Fruit fly (Drosophila melanogaster) whole organism, embryonic: ENCODE results near the gene Slu7.

Experiments used
- Atf3 ChIP-seq: fragments of 200-800 bp; sonication (Bioruptor generic); optimal IDR thresholded peaks from 3 replicates; lab custom pipeline; 2016; ENCODE audit warnings: missing biosample characterization, missing genetic modification characterization
- C15 ChIP-seq: fragments of 200-800 bp; sonication (Bioruptor generic); IDR thresholded peaks from 3 replicates; pipeline ENCODE4 v1.3.6; 2022; ENCODE audit warnings: missing biosample characterization, missing genetic modification characterization
- CG10147 ChIP-seq: fragments of 200-800 bp; sonication (Bioruptor generic); optimal IDR thresholded peaks from 2 replicates; lab custom pipeline; 2019; ENCODE audit warnings: missing biosample characterization, mild to moderate bottlenecking, missing genetic modification characterization, moderate library complexity
- CG10209 ChIP-seq: fragments of 200-800 bp; sonication (Bioruptor generic); optimal IDR thresholded peaks from 3 replicates; lab custom pipeline; 2017; ENCODE audit warnings: missing biosample characterization, mild to moderate bottlenecking, missing genetic modification characterization, missing genetic modification reagents
- CG10959 ChIP-seq: fragments of 200-800 bp; sonication (Bioruptor generic); IDR thresholded peaks from 2 replicates; pipeline ENCODE4 v1.3.6; 2022; ENCODE audit warnings: missing biosample characterization, missing genetic modification characterization
- CG11085 ChIP-seq: fragments of 200-800 bp; sonication (Bioruptor generic); IDR thresholded peaks from 2 replicates; pipeline ENCODE4 v1.3.6; 2022; ENCODE audit warnings: missing biosample characterization, missing genetic modification characterization
- CG11504 ChIP-seq: fragments of 200-800 bp; sonication (Bioruptor generic); optimal IDR thresholded peaks from 3 replicates; lab custom pipeline; 2019; ENCODE audit warnings: missing biosample characterization, mild to moderate bottlenecking, missing genetic modification characterization, moderate library complexity
- CG12155 ChIP-seq: fragments of 200-800 bp; sonication (Bioruptor generic); optimal IDR thresholded peaks from 3 replicates; lab custom pipeline; 2016; ENCODE audit warnings: missing biosample characterization, missing genetic modification characterization
- CG15696 ChIP-seq: fragments of 200-800 bp; sonication (Bioruptor generic); optimal IDR thresholded peaks from 2 replicates; lab custom pipeline; 2019; ENCODE audit warnings: missing biosample characterization, mild to moderate bottlenecking, missing genetic modification characterization, moderate library complexity
- CG17186 ChIP-seq: fragments of 200-800 bp; sonication (Bioruptor generic); optimal IDR thresholded peaks from 3 replicates; lab custom pipeline; 2017; ENCODE audit warnings: missing biosample characterization, missing genetic modification reagents, missing genetic modification characterization
- CG2678 ChIP-seq: fragments of 200-800 bp; sonication (Bioruptor generic); optimal IDR thresholded peaks from 3 replicates; lab custom pipeline; 2019; ENCODE audit warnings: missing biosample characterization, mild to moderate bottlenecking, missing genetic modification characterization, moderate library complexity
- CG30403 ChIP-seq: fragments of 200-800 bp; sonication (Bioruptor generic); optimal IDR thresholded peaks from 3 replicates; lab custom pipeline; 2016; ENCODE audit warnings: missing biosample characterization, missing genetic modification characterization
- CG31441 ChIP-seq: fragments of 200-800 bp; sonication (Bioruptor generic); IDR thresholded peaks from 2 replicates; pipeline ENCODE4 v1.3.6; 2022; ENCODE audit warnings: missing biosample characterization, missing genetic modification characterization
- CG5180 ChIP-seq: fragments of 200-800 bp; sonication (Bioruptor generic); optimal IDR thresholded peaks from 3 replicates; lab custom pipeline; 2017; ENCODE audit warnings: missing biosample characterization, missing genetic modification characterization, mild to moderate bottlenecking, moderate library complexity, missing genetic modification reagents
- CG9817 ChIP-seq: fragments of 200-800 bp; sonication (Bioruptor generic); optimal IDR thresholded peaks from 2 replicates; lab custom pipeline; 2018; ENCODE audit warnings: missing biosample characterization, mild to moderate bottlenecking, missing genetic modification characterization, moderate library complexity
- D19B ChIP-seq: fragments of 200-800 bp; sonication (Bioruptor generic); optimal IDR thresholded peaks from 2 replicates; lab custom pipeline; 2017; ENCODE audit warnings: missing biosample characterization, mild to moderate bottlenecking, missing genetic modification characterization
- Dfd ChIP-seq, 2 experiments: fragments of >200 bp; optimal IDR thresholded peaks; 2 replicates each; lab custom pipeline; 2017; ENCODE audit warnings: missing biosample characterization in 2 of 2, missing genetic modification characterization in 2 of 2
- Dip2 ChIP-seq: fragments of 200-800 bp; sonication (Bioruptor generic); IDR thresholded peaks from 2 replicates; pipeline ENCODE4 v1.3.6; 2022; ENCODE audit warnings: missing biosample characterization, missing genetic modification characterization
- Dll ChIP-seq: fragments of 200-800 bp; sonication (Bioruptor generic); IDR thresholded peaks from 4 replicates; pipeline ENCODE4 v1.3.6; 2022; ENCODE audit warnings: missing biosample characterization, missing genetic modification characterization; ENCODE audit not compliant: partially characterized antibody
- Doc3 ChIP-seq: fragments of 200-800 bp; sonication (Bioruptor generic); IDR thresholded peaks from 3 replicates; pipeline ENCODE4 v1.3.6; 2022; ENCODE audit warnings: missing biosample characterization, missing genetic modification characterization; ENCODE audit not compliant: partially characterized antibody
- Ets65A ChIP-seq: fragments of 200-800 bp; sonication (Bioruptor generic); peaks from one replicate; lab custom pipeline; 2016; ENCODE audit warnings: missing biosample characterization, missing genetic modification characterization
- HLH3B ChIP-seq: fragments of 200-800 bp; sonication (Bioruptor generic); IDR thresholded peaks from 2 replicates; pipeline ENCODE4 v1.3.6; 2022; ENCODE audit warnings: missing biosample characterization, missing genetic modification characterization
- Jarid2 ChIP-seq: fragments of 200-800 bp; sonication (Bioruptor generic); optimal IDR thresholded peaks from 3 replicates; lab custom pipeline; 2017; ENCODE audit warnings: mild to moderate bottlenecking, missing biosample characterization, missing genetic modification reagents, missing genetic modification characterization
- Max ChIP-seq: fragments of 200-800 bp; sonication (Bioruptor generic); optimal IDR thresholded peaks from 2 replicates; lab custom pipeline; 2016; ENCODE audit warnings: missing biosample characterization, mild to moderate bottlenecking, missing genetic modification characterization
- NFAT ChIP-seq: fragments of 200-800 bp; sonication (Bioruptor generic); IDR thresholded peaks from 2 replicates; pipeline ENCODE4 v1.3.6; 2022; ENCODE audit warnings: missing biosample characterization, missing genetic modification characterization
- NK7.1 ChIP-seq: fragments of 200-800 bp; sonication (Bioruptor generic); optimal IDR thresholded peaks from 3 replicates; lab custom pipeline; 2016; ENCODE audit warnings: missing biosample characterization, missing genetic modification characterization
- Nf-YB ChIP-seq: fragments of 200-800 bp; sonication (Bioruptor generic); optimal IDR thresholded peaks from 3 replicates; lab custom pipeline; 2019; ENCODE audit warnings: missing biosample characterization, mild to moderate bottlenecking, missing genetic modification characterization, moderate library complexity
- Nf-YC ChIP-seq: fragments of 200-800 bp; optimal IDR thresholded peaks from 3 replicates; lab custom pipeline; 2019; ENCODE audit warnings: missing biosample characterization, mild to moderate bottlenecking, missing genetic modification characterization, moderate library complexity
- NfI ChIP-seq: fragments of 200-800 bp; sonication (Bioruptor generic); optimal IDR thresholded peaks from 3 replicates; lab custom pipeline; 2018; ENCODE audit warnings: missing biosample characterization, mild to moderate bottlenecking, missing genetic modification characterization, moderate library complexity
- Ptx1 ChIP-seq: fragments of 200-800 bp; sonication (Bioruptor generic); IDR thresholded peaks from 2 replicates; pipeline ENCODE4 v1.3.6; 2022; ENCODE audit warnings: missing biosample characterization, missing genetic modification characterization
- Rx ChIP-seq: fragments of 200-800 bp; sonication (Bioruptor generic); IDR thresholded peaks from 2 replicates; pipeline ENCODE4 v1.3.6; 2022; ENCODE audit warnings: missing biosample characterization, missing genetic modification characterization
- Sry-β ChIP-seq: fragments of 200-800 bp; sonication (Bioruptor generic); optimal IDR thresholded peaks from 2 replicates; lab custom pipeline; 2018; ENCODE audit warnings: missing biosample characterization, mild to moderate bottlenecking, missing genetic modification characterization, moderate library complexity
- Sry-δ ChIP-seq: fragments of 200-800 bp; sonication (Bioruptor generic); optimal IDR thresholded peaks from 2 replicates; lab custom pipeline; 2016; ENCODE audit warnings: missing biosample characterization, missing genetic modification characterization
- cato ChIP-seq: fragments of 200-800 bp; sonication (Bioruptor generic); optimal IDR thresholded peaks from 2 replicates; lab custom pipeline; 2016; ENCODE audit warnings: missing biosample characterization, missing genetic modification characterization, borderline replicate concordance
- cwo ChIP-seq: fragments of 200-800 bp; sonication (Bioruptor generic); optimal IDR thresholded peaks from 3 replicates; lab custom pipeline; 2017; ENCODE audit warnings: missing biosample characterization, missing genetic modification characterization, mild to moderate bottlenecking, moderate library complexity, missing genetic modification reagents
- danr ChIP-seq: fragments of 200-800 bp; sonication (Bioruptor generic); IDR thresholded peaks from 2 replicates; pipeline ENCODE4 v1.3.6; 2022; ENCODE audit warnings: missing biosample characterization, missing genetic modification characterization
- fu2 ChIP-seq: fragments of 200-800 bp; sonication (Bioruptor generic); optimal IDR thresholded peaks from 2 replicates; lab custom pipeline; 2016; ENCODE audit warnings: missing biosample characterization, missing genetic modification characterization
- gcm ChIP-seq: fragments of 200-800 bp; sonication (Bioruptor generic); optimal IDR thresholded peaks from 2 replicates; lab custom pipeline; 2019; ENCODE audit warnings: missing biosample characterization, mild to moderate bottlenecking, missing genetic modification characterization, moderate library complexity
- grau ChIP-seq: fragments of 200-800 bp; optimal IDR thresholded peaks from 3 replicates; lab custom pipeline; 2019; ENCODE audit warnings: missing biosample characterization, mild to moderate bottlenecking, missing genetic modification characterization, moderate library complexity
- oc ChIP-seq: fragments of 200-800 bp; sonication (Bioruptor generic); optimal IDR thresholded peaks from 2 replicates; lab custom pipeline; 2018; ENCODE audit warnings: missing biosample characterization, mild to moderate bottlenecking, missing genetic modification characterization, moderate library complexity
- org-1 ChIP-seq: fragments of 200-800 bp; sonication (Bioruptor generic); optimal IDR thresholded peaks from 2 replicates; lab custom pipeline; 2017; ENCODE audit warnings: missing biosample characterization, missing genetic modification characterization
- prd ChIP-seq, 3 experiments: fragments of >200 bp in 2 of 3; fragments of 200-800 bp in 1 of 3; sonication (Bioruptor generic) in 1 of 3; optimal IDR thresholded peaks in 2 of 3; IDR thresholded peaks in 1 of 3; 2 replicates in 2 of 3; 3 replicates in 1 of 3; pipeline versions ENCODE4 v1.3.6 to Lab custom; 2017 to 2022; ENCODE audit warnings: missing biosample characterization in 1 of 3, missing genetic modification characterization in 1 of 3
- sens ChIP-seq: fragments of 200-800 bp; sonication (Bioruptor generic); peaks from one replicate; lab custom pipeline; 2016; ENCODE audit warnings: missing biosample characterization, missing genetic modification characterization
- sob ChIP-seq: fragments of 200-800 bp; sonication (Bioruptor generic); IDR thresholded peaks from 2 replicates; pipeline ENCODE4 v1.3.6; 2022; ENCODE audit warnings: missing biosample characterization, missing genetic modification characterization
- toy ChIP-seq: fragments of 200-800 bp; sonication (Bioruptor generic); IDR thresholded peaks from 2 replicates; pipeline ENCODE4 v1.3.6; 2022; ENCODE audit warnings: missing biosample characterization, missing genetic modification characterization
- tx ChIP-seq: fragments of 200-800 bp; sonication (Bioruptor generic); optimal IDR thresholded peaks from 2 replicates; lab custom pipeline; 2016; ENCODE audit warnings: missing biosample characterization, missing genetic modification characterization
- vfl ChIP-seq: fragments of 200-800 bp; sonication (Bioruptor generic); optimal IDR thresholded peaks from 2 replicates; lab custom pipeline; 2016; ENCODE audit warnings: missing biosample characterization, missing genetic modification characterization
- vnd ChIP-seq: fragments of 200-800 bp; sonication (Bioruptor generic); IDR thresholded peaks from 3 replicates; pipeline ENCODE4 v1.3.6; 2022; ENCODE audit warnings: missing biosample characterization, missing genetic modification characterization; ENCODE audit not compliant: partially characterized antibody
- wor ChIP-seq: fragments of 200-800 bp; sonication (Bioruptor generic); IDR thresholded peaks from 2 replicates; pipeline ENCODE4 v1.3.6; 2022; ENCODE audit warnings: missing biosample characterization, missing genetic modification characterization
- zfh1 ChIP-seq: fragments of 200-800 bp; sonication (Bioruptor generic); IDR thresholded peaks from 3 replicates; pipeline ENCODE4 v1.3.6; 2022; ENCODE audit warnings: missing biosample characterization, missing genetic modification characterization

Gene Slu7

DNA sequence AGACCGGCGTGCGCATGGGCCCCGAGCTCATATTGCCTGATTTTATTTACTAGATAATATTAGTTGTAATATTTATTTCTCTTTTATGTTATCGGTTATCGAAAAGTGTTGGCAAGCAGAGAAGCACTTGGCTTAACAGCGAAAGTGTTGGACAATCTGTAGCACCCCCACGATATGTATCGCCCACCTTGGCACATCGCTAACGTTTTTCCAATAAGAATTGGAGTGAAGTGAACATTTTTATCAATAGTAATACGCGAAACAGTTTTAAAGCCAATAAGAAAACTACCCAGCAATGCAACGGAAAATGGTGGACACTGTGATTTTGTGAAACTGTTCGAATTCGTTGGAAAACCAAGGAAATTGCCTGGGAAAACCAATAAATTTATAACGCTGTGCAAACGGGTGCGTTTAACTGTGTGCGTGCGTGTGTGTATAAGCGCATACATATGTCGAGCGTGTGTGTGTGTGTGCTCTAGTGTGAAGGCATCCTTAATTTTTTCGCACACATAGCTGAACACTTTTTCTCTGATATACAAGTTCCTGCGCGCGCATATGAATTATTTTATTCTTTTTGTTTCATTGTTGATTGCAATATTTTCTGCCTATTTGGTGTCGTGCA is at the start of gene Slu7, which contains the start of gene Pkc98E (continued):
- no peak for TF ChIP-seq Jarid2 (GFP tag; lab: Kevin White, UChicago)
- TF ChIP-seq sens, result peak; percentile 79
- no peak for TF ChIP-seq wor
- no peak for TF ChIP-seq Sry-β
- peak; percentile 78 for TF ChIP-seq NFAT (GFP tag; lab: Robert Waterston, UW)
- no peak for TF ChIP-seq NK7.1 (GFP tag; lab: Kevin White, UChicago)
- TF ChIP-seq CG30403, result peak; percentile 66
- TF ChIP-seq CG17186 (GFP tag; lab: Kevin White, UChicago), result no peak
- no peak for TF ChIP-seq toy (GFP tag; lab: Robert Waterston, UW)
- peak; percentile 42 for TF ChIP-seq CG11504
- no peak for TF ChIP-seq Nf-YB (GFP tag; lab: Kevin White, UChicago)
- TF ChIP-seq cato (GFP tag; lab: Kevin White, UChicago), result no peak
- peak; percentile 71 for TF ChIP-seq fu2 (GFP tag; lab: Kevin White, UChicago)
- TF ChIP-seq danr (GFP tag; lab: Robert Waterston, UW), result no peak
- TF ChIP-seq Max (GFP tag; lab: Kevin White, UChicago), result peak; percentile 64
- 0 out of 2 replicates have a peak, but pooled peaks have one; percentile 24 for TF ChIP-seq CG10959
- 0 out of 2 replicates have a peak, but pooled peaks have one; percentile 29 for TF ChIP-seq HLH3B (GFP tag; lab: Robert Waterston, UW)
- TF ChIP-seq Rx (GFP tag; lab: Robert Waterston, UW), result no peak
- peak; percentile 73 for TF ChIP-seq CG12155 (GFP tag; lab: Kevin White, UChicago)
- TF ChIP-seq prd (optimal IDR thresholded peaks at IDR 0.05; lab: Kevin White, UChicago), result no peak
- peak; percentile 76 for TF ChIP-seq prd (GFP tag; IDR thresholded peaks at IDR 0.05; lab: Robert Waterston, UW)
- TF ChIP-seq Ptx1 (GFP tag; lab: Robert Waterston, UW), result peak; percentile 57
- TF ChIP-seq Dfd (GFP tag; optimal IDR thresholded peaks at IDR 0.05; lab: Kevin White, UChicago), result no peak
- TF ChIP-seq CG9817 (tag; lab: Kevin White, UChicago), result peak; percentile 39
- TF ChIP-seq CG10147 (GFP tag; lab: Kevin White, UChicago), result peak; percentile 46
- no peak for TF ChIP-seq org-1 (GFP tag; lab: Kevin White, UChicago)
- TF ChIP-seq zfh1, result peak; percentile 73
- peak; percentile 71 for TF ChIP-seq Doc3
- TF ChIP-seq C15 (GFP tag; lab: Robert Waterston, UW), result no peak
- peak; percentile 32 for TF ChIP-seq oc (tag; lab: Kevin White, UChicago)
- TF ChIP-seq Sry-δ (GFP tag; lab: Kevin White, UChicago), result peak; percentile 94
- no peak for TF ChIP-seq Dip2 (GFP tag; lab: Robert Waterston, UW)
- peak; percentile 39 for TF ChIP-seq CG2678 (tag; lab: Kevin White, UChicago)
- no peak for TF ChIP-seq gcm (GFP tag; lab: Kevin White, UChicago)
- peak; percentile 55 for TF ChIP-seq CG11085
- TF ChIP-seq sob (GFP tag; lab: Robert Waterston, UW), result peak; percentile 90
- no peak for TF ChIP-seq CG5180 (GFP tag; lab: Kevin White, UChicago)
- peak; percentile 89 for TF ChIP-seq vnd (GFP tag; lab: Robert Waterston, UW)
- TF ChIP-seq CG31441 (GFP tag; lab: Robert Waterston, UW), result peak; percentile 10; the same call in 1 of the 2 replicates
- peak; percentile 80 for TF ChIP-seq Dll (GFP tag; lab: Robert Waterston, UW)
- TF ChIP-seq cwo (GFP tag; lab: Kevin White, UChicago), result no peak
- peak; percentile 98 for TF ChIP-seq Ets65A
- peak; percentile 64 for TF ChIP-seq NfI (GFP tag; lab: Kevin White, UChicago)
- no peak for TF ChIP-seq Nf-YC (tag; lab: Kevin White, UChicago)
- TF ChIP-seq vfl (GFP tag; lab: Kevin White, UChicago), result peak; percentile 56
- TF ChIP-seq CG10209 (GFP tag; lab: Kevin White, UChicago), result peak; percentile 38
- no peak for TF ChIP-seq D19B (GFP tag; lab: Kevin White, UChicago)
- TF ChIP-seq CG15696, result no peak
- no peak for TF ChIP-seq Atf3 (GFP tag; lab: Kevin White, UChicago)
- TF ChIP-seq grau (tag; lab: Kevin White, UChicago), result peak; percentile 47
- peak; percentile 53 for TF ChIP-seq tx
